Fruit fly (Drosophila melanogaster): ENCODE results near the gene Mst36Fa.
A peak's percentile ranks its signal among the peaks of the same experiment; 100 is the strongest.

The Mst36Fa gene

dm6 chr2L:18626987-18627386 lies 49.8 kb downstream of the Mst36Fa start (continued):
- TF ChIP-seq Rx (GFP tag; IDR thresholded peaks at IDR 0.05) (no peak), sqz (GFP tag; optimal IDR thresholded peaks at IDR 0.05) (peak; percentile 27), slou (GFP tag; optimal IDR thresholded peaks at IDR 0.05) (peak; percentile 12), fd102C (GFP tag; optimal IDR thresholded peaks at IDR 0.05) (peak; percentile 65), CG34422 (GFP tag; IDR thresholded peaks at IDR 0.05) (peak; percentile 67; the same call in 1 of the 3 replicates), CG7987 (GFP tag; optimal IDR thresholded peaks at IDR 0.05) (peak; percentile 93), CG7963 (GFP tag; IDR thresholded peaks at IDR 0.05; ENCODE audit: partially characterized antibody) (no peak), CG32767 (GFP tag; IDR thresholded peaks at IDR 0.05) (peak; percentile 65), CG8478 (optimal IDR thresholded peaks at IDR 0.05) (no peak), CG12155 (GFP tag; optimal IDR thresholded peaks at IDR 0.05) (peak; percentile 57), CG14710 (tag; optimal IDR thresholded peaks at IDR 0.05) (peak; percentile 56), Dp (GFP tag; optimal IDR thresholded peaks at IDR 0.05) (no peak), her (GFP tag; optimal IDR thresholded peaks at IDR 0.05) (peak; percentile 80), ham (GFP tag; IDR thresholded peaks at IDR 0.05) (peak; percentile 31; the same call in 1 of the 2 replicates), odd (GFP tag; optimal IDR thresholded peaks at IDR 0.05) (peak; percentile 93), Fer1 (GFP tag; optimal IDR thresholded peaks at IDR 0.05) (peak; percentile 91), trh (GFP tag; optimal IDR thresholded peaks at IDR 0.05) (peak; percentile 79), so (GFP tag; IDR thresholded peaks at IDR 0.05) (peak; percentile 58; the same call in 1 of the 3 replicates), CG11085 (GFP tag; IDR thresholded peaks at IDR 0.05) (peak; percentile 33; the same call in 1 of the 2 replicates), esg (GFP tag; conservative IDR thresholded peaks at IDR 0.05) (no peak), sd (tag; optimal IDR thresholded peaks at IDR 0.05) (peak; percentile 85), ash1 (GFP tag; optimal IDR thresholded peaks at IDR 0.05) (peak; percentile 61), Vsx1 (GFP tag; optimal IDR thresholded peaks at IDR 0.05) (peak; percentile 90), CG11560 (tag; IDR thresholded peaks at IDR 0.05) (no peak), CG8089 (GFP tag; optimal IDR thresholded peaks at IDR 0.05) (peak; percentile 86), zfh2 (GFP tag; optimal IDR thresholded peaks at IDR 0.05) (no peak), hb (GFP tag; IDR thresholded peaks at IDR 0.05; ENCODE audit: partially characterized antibody) (no peak), pnt (GFP tag; optimal IDR thresholded peaks at IDR 0.05) (peak; percentile 77), knrl (GFP tag; IDR thresholded peaks at IDR 0.05; ENCODE audit: partially characterized antibody) (no peak), tll (GFP tag; optimal IDR thresholded peaks at IDR 0.05) (peak in 1 of 2 experiments; percentile 68), CG9215 (GFP tag; IDR thresholded peaks at IDR 0.05) (no peak), eyg (GFP tag; optimal IDR thresholded peaks at IDR 0.05) (peak; percentile 90), crol (GFP tag; IDR thresholded peaks at IDR 0.05) (peak; percentile 35; the same call in 1 of the 2 replicates), cas (GFP tag; IDR thresholded peaks at IDR 0.05) (no peak), CG6813 (GFP tag; optimal IDR thresholded peaks at IDR 0.05) (peak; percentile 91), nmo (GFP tag; optimal IDR thresholded peaks at IDR 0.05) (peak; percentile 21), Optix (GFP tag; IDR thresholded peaks at IDR 0.05) (peak; percentile 60; the same call in 2 of the 3 replicates), maf-S (GFP tag; optimal IDR thresholded peaks at IDR 0.05) (peak; percentile 85), Dip2 (GFP tag; IDR thresholded peaks at IDR 0.05) (no peak), amos (GFP tag; IDR thresholded peaks at IDR 0.05; ENCODE audit: partially characterized antibody) (no peak), CG9727 (GFP tag; optimal IDR thresholded peaks at IDR 0.05) (peak; percentile 91), dmrt11E (tag; optimal IDR thresholded peaks at IDR 0.05) (peak; percentile 65), wek (GFP tag; optimal IDR thresholded peaks at IDR 0.05) (peak; percentile 80), B-H2 (GFP tag; optimal IDR thresholded peaks at IDR 0.05) (peak; percentile 82), disco-r (GFP tag; optimal IDR thresholded peaks at IDR 0.05) (peak; percentile 76), Atf-2 (GFP tag; optimal IDR thresholded peaks at IDR 0.05) (peak; percentile 81), Dref (GFP tag; IDR thresholded peaks at IDR 0.05) (no peak), Dll (GFP tag; IDR thresholded peaks at IDR 0.05; ENCODE audit: partially characterized antibody) (no peak), CG7745 (tag; optimal IDR thresholded peaks at IDR 0.05) (peak; percentile 42), Spps (tag; optimal IDR thresholded peaks at IDR 0.05) (peak; percentile 34)

All from whole organism, embryonic.